Worm (Caenorhabditis elegans): ENCODE measurements around the gene ZK418.10.

DNA sequence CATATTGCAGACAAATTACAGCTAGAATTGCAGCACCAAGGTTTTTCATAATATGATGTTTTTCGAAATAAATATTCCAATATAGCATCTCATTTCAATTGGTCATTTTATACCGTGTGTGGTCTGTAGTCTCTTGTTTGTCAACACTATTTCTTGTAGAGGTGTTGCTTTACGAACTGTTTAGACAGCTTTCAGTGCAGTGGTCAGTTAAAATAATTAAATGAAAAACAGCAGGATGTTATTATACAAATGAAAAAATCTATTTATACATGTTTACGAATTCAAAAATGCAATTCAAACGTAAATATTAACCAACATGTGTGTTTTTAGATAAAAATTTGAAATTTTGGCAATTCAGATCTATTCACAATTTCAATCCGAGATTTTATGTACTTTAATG, 21.3 kb upstream of the ZK418.10 start, which contains the start of gene B0280.7:
- TF ChIP-seq nfyb-1 (GFP tag; IDR thresholded peaks at IDR 0.05), result no peak
- TF ChIP-seq unc-62 (GFP tag; optimal IDR thresholded peaks at IDR 0.05), result no peak
- no peak for TF ChIP-seq dpff-1 (tag; optimal IDR thresholded peaks at IDR 0.05)
